Fruit fly (Drosophila melanogaster): ENCODE measurements around the gene mad2.

Gene mad2

DNA sequence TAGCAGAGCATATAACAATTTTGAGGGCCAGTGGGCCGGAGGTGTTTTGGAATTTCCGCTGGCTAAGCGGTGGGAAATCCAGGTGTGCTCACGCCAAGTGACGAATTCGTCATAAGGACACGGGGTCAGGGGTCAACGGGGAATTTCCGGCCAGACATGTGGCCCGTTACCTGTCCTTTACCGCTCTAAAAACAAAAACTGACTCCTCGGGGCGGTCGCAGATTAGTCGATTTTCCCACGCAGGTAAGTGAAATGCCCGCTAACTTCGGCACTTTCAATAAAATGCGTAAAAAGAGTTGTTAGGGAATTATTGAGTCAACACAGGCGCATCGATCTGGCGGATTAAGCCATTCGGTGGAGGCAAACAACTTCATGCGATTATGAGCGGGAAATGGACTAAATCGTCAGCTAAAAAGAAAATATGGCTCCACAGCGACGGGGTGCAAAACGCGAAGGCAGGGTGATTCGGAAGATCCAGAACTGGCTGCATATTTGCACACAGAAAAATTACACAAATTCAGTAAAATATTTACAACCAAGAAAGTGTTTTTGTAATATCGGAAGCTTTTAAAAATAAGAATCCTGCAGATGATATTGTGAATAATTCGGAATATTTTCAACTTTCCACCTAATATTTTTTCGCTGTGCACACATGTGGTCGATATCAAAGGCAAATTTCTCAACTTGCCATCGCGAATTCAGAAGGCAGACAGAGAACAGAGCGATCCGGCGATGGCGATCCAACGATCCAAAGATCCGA is 23.2 kb upstream of the mad2 start:
- no peak for TF ChIP-seq Sin3A (optimal IDR thresholded peaks at IDR 0.05)
- no peak for TF ChIP-seq Myc (optimal IDR thresholded peaks at IDR 0.05)
- TF ChIP-seq insv (optimal IDR thresholded peaks at IDR 0.05): no peak
- TF ChIP-seq h (optimal IDR thresholded peaks at IDR 0.05): no peak
- no peak for TF ChIP-seq psq (optimal IDR thresholded peaks at IDR 0.05)
- TF ChIP-seq ttk (optimal IDR thresholded peaks at IDR 0.05): no peak

- TF ChIP-seq ttk (optimal IDR thresholded peaks at IDR 0.05): no peak
- TF ChIP-seq Sin3A (optimal IDR thresholded peaks at IDR 0.05): no peak
- TF ChIP-seq h (optimal IDR thresholded peaks at IDR 0.05): no peak
- TF ChIP-seq psq (optimal IDR thresholded peaks at IDR 0.05): no peak
- no peak for TF ChIP-seq Myc (optimal IDR thresholded peaks at IDR 0.05)
These were observed 22.5 kb upstream of the mad2 start for dm6 chr3L:5835431-5835830.

DNA sequence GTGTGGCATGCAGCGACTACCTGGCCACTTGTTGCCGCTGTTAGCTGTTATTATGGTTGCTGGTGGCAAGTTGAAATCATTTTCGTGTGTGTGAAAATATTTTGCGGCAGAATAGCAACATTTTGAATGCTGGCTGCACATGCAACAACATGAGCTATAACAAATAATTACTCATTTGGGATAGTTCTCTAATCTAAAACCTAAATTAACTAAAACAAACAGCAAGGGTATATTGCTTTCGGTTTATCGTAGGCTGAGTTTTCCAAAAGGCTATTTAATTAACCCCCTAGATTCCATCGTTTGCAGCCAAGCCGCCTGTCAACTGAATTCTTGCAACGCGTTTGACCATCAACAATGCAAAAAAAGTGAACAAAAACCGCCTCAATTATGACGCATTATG is 21.9 kb upstream of the mad2 start:
- TF ChIP-seq psq (optimal IDR thresholded peaks at IDR 0.05) (no peak), h (optimal IDR thresholded peaks at IDR 0.05) (no peak), ttk (optimal IDR thresholded peaks at IDR 0.05) (no peak), Myc (optimal IDR thresholded peaks at IDR 0.05) (no peak), insv (optimal IDR thresholded peaks at IDR 0.05) (no peak), Sin3A (optimal IDR thresholded peaks at IDR 0.05) (no peak)

- no peak for TF ChIP-seq h (optimal IDR thresholded peaks at IDR 0.05)
- TF ChIP-seq ttk (optimal IDR thresholded peaks at IDR 0.05): no peak
- TF ChIP-seq insv (optimal IDR thresholded peaks at IDR 0.05): no peak
- no peak for TF ChIP-seq psq (optimal IDR thresholded peaks at IDR 0.05)
- no peak for TF ChIP-seq Myc (optimal IDR thresholded peaks at IDR 0.05)
- TF ChIP-seq Sin3A (optimal IDR thresholded peaks at IDR 0.05): no peak
These were observed 21.4 kb upstream of the mad2 start for dm6 chr3L:5834245-5834644.

- TF ChIP-seq insv (optimal IDR thresholded peaks at IDR 0.05): no peak
- no peak for TF ChIP-seq h (optimal IDR thresholded peaks at IDR 0.05)
- TF ChIP-seq Myc (optimal IDR thresholded peaks at IDR 0.05): no peak
- no peak for TF ChIP-seq Sin3A (optimal IDR thresholded peaks at IDR 0.05)
- no peak for TF ChIP-seq psq (optimal IDR thresholded peaks at IDR 0.05)
- no peak for TF ChIP-seq ttk (optimal IDR thresholded peaks at IDR 0.05)
These were observed 20.9 kb upstream of the mad2 start for dm6 chr3L:5833761-5834160.

- no peak for TF ChIP-seq insv (optimal IDR thresholded peaks at IDR 0.05)
- TF ChIP-seq ttk (optimal IDR thresholded peaks at IDR 0.05): no peak
- no peak for TF ChIP-seq Sin3A (optimal IDR thresholded peaks at IDR 0.05)
- no peak for TF ChIP-seq h (optimal IDR thresholded peaks at IDR 0.05)
- TF ChIP-seq psq (optimal IDR thresholded peaks at IDR 0.05): no peak
- TF ChIP-seq Myc (optimal IDR thresholded peaks at IDR 0.05): no peak
These were observed 19.0 kb upstream of the mad2 start for dm6 chr3L:5831890-5832289.

DNA sequence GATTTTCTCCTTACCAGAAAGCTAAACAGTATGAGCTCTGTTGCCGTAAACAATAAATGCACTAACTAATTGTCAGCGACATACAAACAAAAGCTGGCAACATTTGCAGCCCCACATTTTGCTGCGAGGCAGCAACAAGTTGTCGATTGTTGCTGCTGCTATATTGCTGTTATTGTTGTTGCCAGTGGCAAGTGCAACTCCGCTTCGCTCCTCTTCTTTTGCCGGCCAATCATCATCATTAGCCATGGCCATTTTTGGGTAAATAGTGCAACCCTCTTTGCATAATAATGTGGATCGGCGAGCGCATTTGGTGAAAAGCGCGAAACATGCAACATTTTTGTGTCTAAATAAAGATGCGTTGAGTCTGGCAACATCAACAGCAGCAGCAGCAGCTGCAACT is 17.8 kb upstream of the mad2 start:
- TF ChIP-seq insv (optimal IDR thresholded peaks at IDR 0.05): no peak
- no peak for TF ChIP-seq ttk (optimal IDR thresholded peaks at IDR 0.05)
- no peak for TF ChIP-seq Myc (optimal IDR thresholded peaks at IDR 0.05)
- TF ChIP-seq psq (optimal IDR thresholded peaks at IDR 0.05): no peak
- TF ChIP-seq h (optimal IDR thresholded peaks at IDR 0.05): no peak
- TF ChIP-seq Sin3A (optimal IDR thresholded peaks at IDR 0.05): no peak

- TF ChIP-seq Sin3A (optimal IDR thresholded peaks at IDR 0.05): no peak
- TF ChIP-seq Myc (optimal IDR thresholded peaks at IDR 0.05): no peak
- no peak for TF ChIP-seq insv (optimal IDR thresholded peaks at IDR 0.05)
- no peak for TF ChIP-seq psq (optimal IDR thresholded peaks at IDR 0.05)
- TF ChIP-seq h (optimal IDR thresholded peaks at IDR 0.05): no peak
- TF ChIP-seq ttk (optimal IDR thresholded peaks at IDR 0.05): no peak
These were observed 15.8 kb upstream of the mad2 start for dm6 chr3L:5828684-5829083.

DNA sequence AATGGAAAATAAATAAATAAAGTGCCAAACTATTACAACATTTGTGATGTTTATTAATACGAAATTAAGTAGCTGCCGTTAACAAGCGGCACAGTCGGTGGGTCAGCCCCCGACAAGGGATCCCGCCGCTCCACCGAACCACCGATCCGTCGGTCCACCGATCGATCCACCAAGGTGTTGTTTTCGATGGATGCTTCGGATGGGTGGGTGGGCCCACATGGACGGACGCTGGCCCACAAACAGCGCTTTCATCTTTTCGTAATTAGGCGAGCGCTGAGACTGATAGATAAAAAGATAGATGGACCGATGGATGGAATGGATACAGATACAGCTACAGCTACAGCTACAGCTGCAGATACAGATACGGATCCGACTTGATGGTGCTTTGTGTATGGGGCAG is 15.4 kb upstream of the mad2 start:
- TF ChIP-seq Myc (optimal IDR thresholded peaks at IDR 0.05): no peak
- no peak for TF ChIP-seq insv (optimal IDR thresholded peaks at IDR 0.05)
- no peak for TF ChIP-seq ttk (optimal IDR thresholded peaks at IDR 0.05)
- TF ChIP-seq psq (optimal IDR thresholded peaks at IDR 0.05): no peak
- TF ChIP-seq Sin3A (optimal IDR thresholded peaks at IDR 0.05): no peak
- no peak for TF ChIP-seq h (optimal IDR thresholded peaks at IDR 0.05)

DNA sequence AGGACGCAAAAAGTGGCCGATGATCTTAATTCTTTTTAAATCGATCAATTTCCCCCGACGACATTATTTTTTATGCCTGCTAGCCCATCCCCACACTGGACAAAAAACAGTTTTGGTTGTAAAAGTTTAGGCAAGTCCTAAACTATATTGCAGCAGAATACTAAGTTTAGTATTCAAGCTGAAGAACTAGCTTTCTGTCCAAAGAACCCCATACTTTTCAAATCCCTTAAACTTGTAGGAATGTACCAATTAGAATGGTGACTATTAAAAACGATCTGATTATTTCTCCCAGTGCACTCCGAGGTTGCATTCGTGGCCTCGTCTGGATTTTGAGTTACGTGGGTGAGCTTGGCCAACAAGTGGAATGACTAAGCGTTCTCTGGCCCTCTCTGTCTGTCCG is 12.6 kb upstream of the mad2 start:
- TF ChIP-seq Myc (optimal IDR thresholded peaks at IDR 0.05): no peak
- TF ChIP-seq ttk (optimal IDR thresholded peaks at IDR 0.05): no peak
- TF ChIP-seq Sin3A (optimal IDR thresholded peaks at IDR 0.05): no peak
- no peak for TF ChIP-seq h (optimal IDR thresholded peaks at IDR 0.05)
- TF ChIP-seq psq (optimal IDR thresholded peaks at IDR 0.05): no peak
- TF ChIP-seq insv (optimal IDR thresholded peaks at IDR 0.05): no peak

DNA sequence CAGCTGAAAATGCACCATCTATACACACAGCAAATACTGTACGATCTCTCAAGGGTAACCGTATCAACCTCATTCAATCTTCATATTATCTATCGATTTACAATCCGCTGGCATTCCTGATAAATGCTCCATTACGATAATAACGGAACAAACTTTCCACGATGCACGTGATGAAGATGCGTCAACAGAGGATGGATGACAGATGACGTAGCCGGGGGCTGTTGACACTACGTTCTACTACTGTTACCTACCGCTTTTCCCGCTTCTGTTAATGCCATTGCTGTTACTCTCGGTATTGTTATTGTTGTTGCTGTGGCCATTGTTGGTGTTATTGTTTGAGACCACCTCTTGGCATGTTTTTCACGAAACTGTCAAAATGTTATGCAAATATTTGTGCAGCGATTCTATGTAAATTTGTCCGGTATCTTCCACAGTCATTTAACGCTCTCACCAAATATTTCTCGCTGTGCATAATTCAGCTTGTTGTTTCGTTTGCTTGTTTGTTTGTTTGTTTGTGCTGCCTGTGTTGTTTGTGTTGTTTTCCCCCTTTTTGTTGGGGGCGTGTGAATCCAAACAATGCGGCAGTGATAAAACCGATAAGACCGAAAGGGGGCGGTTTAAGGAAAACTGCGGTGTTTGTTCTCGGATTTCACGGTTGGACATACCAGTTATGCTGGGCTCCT is 11.0 kb upstream of the mad2 start:
- TF ChIP-seq Myc (optimal IDR thresholded peaks at IDR 0.05) (no peak), psq (optimal IDR thresholded peaks at IDR 0.05) (no peak), insv (optimal IDR thresholded peaks at IDR 0.05) (no peak), Sin3A (optimal IDR thresholded peaks at IDR 0.05) (no peak), h (optimal IDR thresholded peaks at IDR 0.05) (no peak), ttk (optimal IDR thresholded peaks at IDR 0.05) (no peak)

DNA sequence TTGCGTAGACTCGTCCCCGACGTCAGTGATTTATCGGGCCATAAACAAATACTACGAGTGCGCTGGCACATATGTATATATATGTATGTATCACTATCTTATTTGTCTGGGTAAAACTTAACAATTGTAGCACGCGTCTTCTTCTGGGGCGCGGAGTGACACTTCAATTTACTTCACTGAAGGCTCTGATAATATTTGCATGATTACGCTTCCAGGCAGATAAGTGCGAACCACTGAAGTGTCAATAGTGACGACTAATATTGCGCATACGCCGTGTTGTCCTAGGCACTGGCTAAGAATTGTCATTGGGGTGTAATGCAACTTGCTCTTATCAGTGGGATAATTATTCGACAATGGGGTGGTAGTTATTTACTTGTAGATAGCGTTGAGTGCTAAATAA is 8.6 kb upstream of the mad2 start:
- no peak for TF ChIP-seq insv (optimal IDR thresholded peaks at IDR 0.05)
- TF ChIP-seq h (optimal IDR thresholded peaks at IDR 0.05): no peak
- no peak for TF ChIP-seq Myc (optimal IDR thresholded peaks at IDR 0.05)
- TF ChIP-seq Sin3A (optimal IDR thresholded peaks at IDR 0.05): no peak
- TF ChIP-seq psq (optimal IDR thresholded peaks at IDR 0.05): no peak
- TF ChIP-seq ttk (optimal IDR thresholded peaks at IDR 0.05): no peak

All from Kc167 (cell line).